Worm (Caenorhabditis elegans): ENCODE data around the gene dhs-6.
A peak's percentile ranks its signal among the peaks of the same experiment; 100 is the strongest.

The dhs-6 gene

ce11 chrII:5619298-5619697 is at the start of gene dhs-6:
Gene dhs-6 (minus strand): TSS chrII:5619319.
- no peak for TF ChIP-seq tag-97 (GFP tag; IDR thresholded peaks at IDR 0.05)
- TF ChIP-seq daf-8 (GFP tag; IDR thresholded peaks at IDR 0.05) = no peak
- TF ChIP-seq T20F7.1 (GFP tag; optimal IDR thresholded peaks at IDR 0.05) = peak; percentile 54
- TF ChIP-seq saeg-2 (GFP tag; IDR thresholded peaks at IDR 0.05) = no peak
- no peak for TF ChIP-seq Y75B8A.6 (GFP tag; IDR thresholded peaks at IDR 0.05)
- TF ChIP-seq lin-15B (tag; optimal IDR thresholded peaks at IDR 0.05) = no peak
- TF ChIP-seq F37D6.2 (tag; optimal IDR thresholded peaks at IDR 0.05) = no peak
- no peak for TF ChIP-seq hlh-11 (tag; optimal IDR thresholded peaks at IDR 0.05)
- TF ChIP-seq unc-39 (tag; optimal IDR thresholded peaks at IDR 0.05) = no peak
- no peak for TF ChIP-seq unc-130 (GFP tag; optimal IDR thresholded peaks at IDR 0.05)
- peak; percentile 37 for TF ChIP-seq aha-1 (tag)
- no peak for TF ChIP-seq zip-11 (GFP tag; IDR thresholded peaks at IDR 0.05)
- TF ChIP-seq nhr-77 (tag; optimal IDR thresholded peaks at IDR 0.05) = no peak
- TF ChIP-seq nhr-102 (tag; optimal IDR thresholded peaks at IDR 0.05) = no peak
- TF ChIP-seq lin-1 (GFP tag; IDR thresholded peaks at IDR 0.05) = no peak
- TF ChIP-seq nhr-76 (tag; optimal IDR thresholded peaks at IDR 0.05) = no peak
- no peak for TF ChIP-seq R02D3.7 (tag; optimal IDR thresholded peaks at IDR 0.05)
- no peak for TF ChIP-seq set-16 (GFP tag; IDR thresholded peaks at IDR 0.05)
- TF ChIP-seq daf-16 (GFP tag; optimal IDR thresholded peaks at IDR 0.05) = no peak
- peak; percentile 65 for TF ChIP-seq daf-16 (tag; optimal IDR thresholded peaks at IDR 0.05)
- TF ChIP-seq skn-1 (tag; optimal IDR thresholded peaks at IDR 0.05) = no peak
- TF ChIP-seq snpc-1.2 (GFP tag; IDR thresholded peaks at IDR 0.05) = no peak
- no peak for TF ChIP-seq zfp-2 (tag; optimal IDR thresholded peaks at IDR 0.05)
- TF ChIP-seq lir-3 (tag; optimal IDR thresholded peaks at IDR 0.05) = no peak
- TF ChIP-seq lin-38 (GFP tag; IDR thresholded peaks at IDR 0.05) = no peak
- peak; percentile 28 for TF ChIP-seq nhr-6 (tag; optimal IDR thresholded peaks at IDR 0.05)
- no peak for TF ChIP-seq mxl-2 (GFP tag; conservative IDR thresholded peaks at IDR 0.05)
- TF ChIP-seq dmd-8 (GFP tag; IDR thresholded peaks at IDR 0.05) = no peak
- TF ChIP-seq nhr-28 (tag; optimal IDR thresholded peaks at IDR 0.05) = peak; percentile 41
- no peak for TF ChIP-seq vab-7 (GFP tag; IDR thresholded peaks at IDR 0.05)
- no peak for TF ChIP-seq dpl-1 (GFP tag; optimal IDR thresholded peaks at IDR 0.05)
- no peak for TF ChIP-seq D1046.2 (GFP tag; IDR thresholded peaks at IDR 0.05)
- TF ChIP-seq hlh-30 (tag; optimal IDR thresholded peaks at IDR 0.05; ENCODE audit: insufficient read depth) = peak; percentile 15
- no peak for TF ChIP-seq pqm-1 (tag; optimal IDR thresholded peaks at IDR 0.05)
- TF ChIP-seq ceh-62 (tag; optimal IDR thresholded peaks at IDR 0.05) = no peak
- no peak for TF ChIP-seq mxl-3 (GFP tag; optimal IDR thresholded peaks at IDR 0.05)
- TF ChIP-seq zip-2 (tag; optimal IDR thresholded peaks at IDR 0.05) = no peak
- TF ChIP-seq Y105C5A.15 (GFP tag; IDR thresholded peaks at IDR 0.05) = no peak
- TF ChIP-seq dve-1 (tag; optimal IDR thresholded peaks at IDR 0.05; ENCODE audit: insufficient read depth) = peak; percentile 47
- TF ChIP-seq Y5F2A.4 (GFP tag; optimal IDR thresholded peaks at IDR 0.05) = no peak
- peak; percentile 50 for TF ChIP-seq duxl-1 (tag; optimal IDR thresholded peaks at IDR 0.05; ENCODE audit: poor library complexity)
- TF ChIP-seq hif-1 (tag; optimal IDR thresholded peaks at IDR 0.05) = no peak
- TF ChIP-seq ama-1 (optimal IDR thresholded peaks at IDR 0.05) = peak; percentile 5
- TF ChIP-seq gei-8 (GFP tag; optimal IDR thresholded peaks at IDR 0.05) = no peak
- TF ChIP-seq nhr-111 (GFP tag; optimal IDR thresholded peaks at IDR 0.05) = no peak
- TF ChIP-seq F49E8.2 (tag; optimal IDR thresholded peaks at IDR 0.05; ENCODE audit: borderline replicate concordance) = no peak
- no peak for TF ChIP-seq unc-62 (GFP tag; optimal IDR thresholded peaks at IDR 0.05 in 1 of 2)
- TF ChIP-seq unc-62 (tag; optimal IDR thresholded peaks at IDR 0.05) = no peak
- TF ChIP-seq daf-19 (GFP tag; conservative IDR thresholded peaks at IDR 0.05) = no peak
- TF ChIP-seq spr-1 (tag; optimal IDR thresholded peaks at IDR 0.05) = peak; percentile 17
- TF ChIP-seq tra-1 (GFP tag; IDR thresholded peaks at IDR 0.05) = no peak
- TF ChIP-seq egl-43 (GFP tag; IDR thresholded peaks at IDR 0.05) = no peak
- TF ChIP-seq daf-12 (tag; optimal IDR thresholded peaks at IDR 0.05) = no peak
- no peak for TF ChIP-seq ceh-82 (tag; optimal IDR thresholded peaks at IDR 0.05)
